Fruit fly (Drosophila melanogaster) whole organism, wandering third instar larva: ENCODE data around the gene CG42705.

ENCODE experiments used
- Abd-B ChIP-seq: fragments of >200 bp; optimal IDR thresholded peaks from 2 replicates; lab custom pipeline; 2017; ENCODE audit warnings: missing biosample characterization, missing genetic modification characterization
- Hr78 ChIP-seq: fragments of >200 bp; optimal IDR thresholded peaks from 2 replicates; lab custom pipeline; 2017; ENCODE audit warnings: missing biosample characterization, missing genetic modification characterization
- foxo ChIP-seq, 2 experiments: fragments of 200-800 bp; sonication (Bioruptor generic); optimal IDR thresholded peaks; 2 replicates in 1 of 2; 3 replicates in 1 of 2; lab custom pipeline; 2016 to 2017; ENCODE audit warnings: missing biosample characterization in 2 of 2, missing genetic modification characterization in 2 of 2
- jim ChIP-seq: fragments of 175-275, 200-325 bp; sonication (Bioruptor generic); optimal IDR thresholded peaks from 2 replicates; lab custom pipeline; 2016; ENCODE audit warnings: missing biosample characterization, mild to moderate bottlenecking, missing genetic modification characterization
- pan ChIP-seq: fragments of >200 bp; optimal IDR thresholded peaks from 2 replicates; lab custom pipeline; 2017
- usp ChIP-seq: fragments of >200 bp; optimal IDR thresholded peaks from 2 replicates; lab custom pipeline; 2017; ENCODE audit warnings: missing biosample characterization, missing genetic modification characterization

- TF ChIP-seq usp = no peak
- TF ChIP-seq jim (GFP tag; lab: Kevin White, UChicago) = no peak
- no peak for TF ChIP-seq pan (lab: Kevin White, UChicago)
- no peak for TF ChIP-seq Hr78 (GFP tag; lab: Kevin White, UChicago)
- TF ChIP-seq Abd-B = no peak
- TF ChIP-seq foxo (GFP tag; optimal IDR thresholded peaks at IDR 0.05; lab: Kevin White, UChicago) = no peak
Observed at dm6 chrX:7453236-7453635, 39.6 kb downstream of the CG42705 start, which contains the start of gene CG43198.
